Worm (Caenorhabditis elegans): ENCODE results near the gene dnj-15.

The dnj-15 gene

DNA sequence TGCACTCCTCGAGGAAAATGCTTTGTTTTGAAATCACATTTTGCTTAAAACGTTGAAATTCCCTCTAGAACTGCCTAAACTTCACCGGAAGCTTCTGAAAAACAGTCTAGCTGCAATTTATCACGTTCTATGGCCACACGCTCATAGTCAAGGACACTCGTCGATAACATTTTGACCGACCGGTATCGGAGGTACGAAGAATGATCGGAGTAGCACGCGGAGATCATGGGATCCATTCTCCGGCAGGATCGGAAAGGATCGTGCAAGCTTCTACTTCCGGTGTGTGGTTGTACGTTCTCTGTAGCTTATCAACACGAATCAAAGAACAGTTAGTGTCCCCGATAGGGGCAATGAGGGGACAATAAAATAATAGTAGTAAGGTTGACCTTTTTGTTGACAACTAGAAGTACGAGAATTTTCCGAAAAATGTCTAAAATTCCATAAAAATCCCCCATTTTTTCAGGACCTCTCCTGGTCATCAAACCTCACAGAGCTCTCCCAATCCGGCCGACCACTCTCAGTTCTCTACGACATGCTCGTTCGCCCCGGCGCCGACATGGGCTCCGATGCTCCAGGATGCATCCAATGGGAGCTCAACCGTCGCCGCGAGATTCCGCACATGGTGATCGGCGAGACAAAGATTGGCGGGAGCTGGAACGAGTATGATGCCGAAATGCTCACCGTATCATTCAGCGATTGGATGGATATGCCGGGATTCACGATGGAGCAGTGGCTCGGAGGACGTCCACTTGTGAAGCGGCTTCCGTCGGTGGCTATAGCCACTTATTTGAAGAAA lies 40.1 kb downstream of the dnj-15 start (continued):
- no peak for TF ChIP-seq swsn-7 (tag; optimal IDR thresholded peaks at IDR 0.05)
- no peak for TF ChIP-seq aha-1 (tag; optimal IDR thresholded peaks at IDR 0.05)
- TF ChIP-seq C16A3.4 (tag; optimal IDR thresholded peaks at IDR 0.05) = no peak
- peak; percentile 27 for TF ChIP-seq tbx-2 (tag; optimal IDR thresholded peaks at IDR 0.05)
- peak; percentile 14 to 44 for TF ChIP-seq lsy-2 (tag; optimal IDR thresholded peaks at IDR 0.05)
- TF ChIP-seq sox-4 (tag; optimal IDR thresholded peaks at IDR 0.05) = no peak
- peak; percentile 75 for TF ChIP-seq blmp-1 (tag; optimal IDR thresholded peaks at IDR 0.05)
- TF ChIP-seq grh-1 (GFP tag; IDR thresholded peaks at IDR 0.05) = peak; percentile 35; the same call in 1 of the 2 replicates
- TF ChIP-seq skn-1 (tag; optimal IDR thresholded peaks at IDR 0.05) = no peak
- TF ChIP-seq nhr-20 (tag; optimal IDR thresholded peaks at IDR 0.05) = peak; percentile 74
- no peak for TF ChIP-seq nhr-28 (tag; optimal IDR thresholded peaks at IDR 0.05)
- TF ChIP-seq nhr-19 (GFP tag; conservative IDR thresholded peaks at IDR 0.05) = peak; percentile 72
- TF ChIP-seq nhr-11 (tag; optimal IDR thresholded peaks at IDR 0.05) = no peak
- no peak for TF ChIP-seq hlh-17 (GFP tag; optimal IDR thresholded peaks at IDR 0.05; ENCODE audit: borderline replicate concordance)
- TF ChIP-seq elt-2 (tag; optimal IDR thresholded peaks at IDR 0.05) = peak; percentile 27
- TF ChIP-seq lin-35 (GFP tag; optimal IDR thresholded peaks at IDR 0.05) = peak in 1 of 2 experiments; percentile 49

DNA sequence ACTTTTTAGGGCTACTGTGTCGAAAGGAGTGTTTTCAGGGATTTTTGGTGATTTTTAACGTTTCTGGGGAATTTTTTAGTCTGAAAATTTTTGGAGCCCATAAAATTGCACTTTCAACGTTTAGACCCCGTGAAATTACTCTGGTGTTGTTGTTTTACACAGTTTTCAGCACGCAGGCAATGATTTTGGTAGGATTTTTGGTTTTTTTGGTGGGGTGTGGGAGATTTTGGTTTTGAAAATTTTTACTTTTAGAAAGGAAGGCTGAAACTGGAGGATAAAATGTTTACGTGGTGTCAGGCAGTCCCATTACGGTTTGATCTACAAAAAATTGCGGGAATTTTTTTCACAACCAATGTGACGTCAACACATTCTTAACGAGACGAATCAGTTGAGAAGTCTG lies 42.1 kb downstream of the dnj-15 start:
- TF ChIP-seq zag-1 (tag; optimal IDR thresholded peaks at IDR 0.05) = no peak
- peak; percentile 29 for TF ChIP-seq aly-2 (tag; optimal IDR thresholded peaks at IDR 0.05)
- peak; percentile 17 for TF ChIP-seq ama-1 (optimal IDR thresholded peaks at IDR 0.05)

DNA sequence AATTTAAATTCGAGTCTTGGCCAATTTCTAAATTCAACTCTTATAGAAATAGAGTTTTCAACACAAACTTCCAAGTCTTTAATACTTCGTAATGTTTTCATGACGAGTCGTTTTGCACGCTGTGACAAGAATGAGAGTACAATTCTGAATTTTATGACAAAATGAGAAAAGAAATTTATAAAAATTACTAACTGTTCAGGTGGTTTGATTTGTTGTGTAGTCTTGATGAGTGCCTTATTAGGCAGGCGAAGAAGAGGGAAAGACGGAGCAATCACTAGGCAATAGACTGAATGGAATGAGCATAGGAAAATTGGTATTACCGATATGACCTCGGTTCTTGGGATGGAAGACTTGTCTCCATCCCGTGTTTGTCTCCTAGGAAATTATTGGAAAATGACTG lies 43.8 kb downstream of the dnj-15 start, which contains the start of gene F30B5.11:
Gene F30B5.11, minus strand, starts transcription at position 101 of the 400 bp plus-strand sequence.
- no peak for TF ChIP-seq blmp-1 (tag; optimal IDR thresholded peaks at IDR 0.05)
- no peak for TF ChIP-seq mab-9 (GFP tag; IDR thresholded peaks at IDR 0.05)
- TF ChIP-seq mep-1 (tag; optimal IDR thresholded peaks at IDR 0.05) = no peak

DNA sequence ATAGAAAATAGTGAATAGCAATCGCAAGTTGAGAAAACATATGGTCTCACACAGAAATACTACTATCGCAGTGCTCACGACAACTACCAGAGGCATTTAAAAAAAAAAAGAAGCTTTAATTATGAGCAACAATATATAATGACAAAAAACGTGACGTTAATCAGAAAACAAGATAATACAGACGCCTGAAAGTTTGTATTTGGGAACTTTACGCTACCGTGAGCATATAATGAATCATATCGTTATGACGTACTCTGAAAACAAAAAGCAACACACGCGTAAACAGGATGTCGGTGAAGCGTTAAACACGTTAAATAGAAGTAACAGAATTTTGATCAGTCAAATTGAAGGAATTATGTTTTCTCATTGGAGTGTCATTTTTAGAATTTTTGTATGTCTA lies 49.7 kb downstream of the dnj-15 start, which contains the start of gene srbc-71:
Gene srbc-71, minus strand, starts transcription at position 101 of the 400 bp plus-strand sequence.
- TF ChIP-seq fos-1 (tag; optimal IDR thresholded peaks at IDR 0.05) (no peak), fkh-8 (tag; optimal IDR thresholded peaks at IDR 0.05) (peak; percentile 3)

DNA sequence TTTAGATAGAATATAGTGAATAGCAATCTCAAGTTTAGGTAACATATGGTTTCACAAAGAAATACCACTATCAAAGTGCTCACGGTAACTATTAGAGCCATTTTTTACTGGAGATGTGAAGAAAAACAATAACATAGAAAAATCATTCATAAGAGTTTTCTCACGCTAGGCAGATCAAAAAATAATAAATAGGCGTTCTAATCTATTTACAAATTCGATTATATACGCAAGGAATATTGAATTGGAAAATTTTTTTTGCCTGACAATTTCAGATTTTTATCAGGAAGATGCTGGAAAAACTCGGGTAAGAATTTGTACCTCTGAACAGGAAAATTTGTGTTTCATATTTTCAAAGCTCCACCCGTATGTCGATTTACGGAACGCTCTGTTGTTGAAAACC lies 51.7 kb downstream of the dnj-15 start, which contains the start of gene srbc-70:
Gene srbc-70, minus strand, starts transcription at position 101 of the 400 bp plus-strand sequence.
- TF ChIP-seq tbx-2 (tag; optimal IDR thresholded peaks at IDR 0.05) (no peak), C34B4.2 (tag; optimal IDR thresholded peaks at IDR 0.05) (no peak), Y116A8C.19 (tag; optimal IDR thresholded peaks at IDR 0.05; ENCODE audit: borderline replicate concordance) (no peak), skn-1 (tag; optimal IDR thresholded peaks at IDR 0.05) (no peak), alr-1 (tag; optimal IDR thresholded peaks at IDR 0.05; ENCODE audit: borderline replicate concordance) (no peak), ceh-82 (tag; optimal IDR thresholded peaks at IDR 0.05) (no peak), unc-98 (GFP tag; IDR thresholded peaks at IDR 0.05) (no peak), nhr-76 (tag; optimal IDR thresholded peaks at IDR 0.05) (no peak), unc-30 (tag; optimal IDR thresholded peaks at IDR 0.05) (no peak), nhr-47 (tag; optimal IDR thresholded peaks at IDR 0.05) (no peak), mab-9 (GFP tag; IDR thresholded peaks at IDR 0.05) (no peak), snu-23 (GFP tag; optimal IDR thresholded peaks at IDR 0.05) (no peak), ztf-11 (tag; optimal IDR thresholded peaks at IDR 0.05) (no peak), ceh-90 (tag; optimal IDR thresholded peaks at IDR 0.05) (no peak), ceh-88 (GFP tag; IDR thresholded peaks at IDR 0.05) (no peak), nhr-71 (tag; optimal IDR thresholded peaks at IDR 0.05) (no peak), hlh-17 (GFP tag; optimal IDR thresholded peaks at IDR 0.05; ENCODE audit: borderline replicate concordance) (no peak), zip-4 (GFP tag; optimal IDR thresholded peaks at IDR 0.05) (no peak), pag-3 (tag; optimal IDR thresholded peaks at IDR 0.05; ENCODE audit: borderline replicate concordance, insufficient read depth) (no peak), aha-1 (tag; optimal IDR thresholded peaks at IDR 0.05) (no peak)
